Fruit fly (Drosophila melanogaster) whole organism, embryonic: ENCODE measurements around the gene CG7402.

ENCODE experiments used
- Awh ChIP-seq: fragments of 200-800 bp; sonication (Bioruptor generic); IDR thresholded peaks from 2 replicates; pipeline ENCODE4, ENCODE4 v1.3.6; 2022; ENCODE audit warnings: missing biosample characterization, missing genetic modification characterization
- B-H1 ChIP-seq: fragments of 200-800 bp; sonication (Bioruptor generic); IDR thresholded peaks from 3 replicates; pipeline ENCODE4 v1.3.6; 2022; ENCODE audit warnings: missing biosample characterization, missing genetic modification characterization
- CG12104 ChIP-seq: fragments of 200-800 bp; sonication (Bioruptor generic); optimal IDR thresholded peaks from 3 replicates; lab custom pipeline; 2016; ENCODE audit warnings: missing biosample characterization, missing genetic modification characterization
- CG13775 ChIP-seq: fragments of 200-800 bp; sonication (Bioruptor generic); optimal IDR thresholded peaks from 3 replicates; lab custom pipeline; 2017; ENCODE audit warnings: missing biosample characterization, mild to moderate bottlenecking, missing genetic modification characterization
- CG14014 ChIP-seq: fragments of 200-800 bp; sonication (Bioruptor generic); IDR thresholded peaks from 2 replicates; pipeline ENCODE4 v1.3.6; 2022; ENCODE audit warnings: missing biosample characterization, missing genetic modification characterization
- CG14667 ChIP-seq: fragments of 200-800 bp; sonication (Bioruptor generic); IDR thresholded peaks from 2 replicates; pipeline ENCODE4 v1.3.6; 2022; ENCODE audit warnings: missing biosample characterization, missing genetic modification characterization
- CG1529 ChIP-seq: fragments of 200-800 bp; sonication (Bioruptor generic); optimal IDR thresholded peaks from 3 replicates; lab custom pipeline; 2018; ENCODE audit warnings: missing biosample characterization, missing genetic modification characterization
- CG15696 ChIP-seq: fragments of 200-800 bp; sonication (Bioruptor generic); optimal IDR thresholded peaks from 2 replicates; lab custom pipeline; 2019; ENCODE audit warnings: missing biosample characterization, mild to moderate bottlenecking, missing genetic modification characterization, moderate library complexity
- CG16815 ChIP-seq: fragments of 200-800 bp; sonication (Bioruptor generic); optimal IDR thresholded peaks from 3 replicates; lab custom pipeline; 2017; ENCODE audit warnings: missing biosample characterization, mild to moderate bottlenecking, missing genetic modification characterization
- CG3163 ChIP-seq: fragments of 200-800 bp; sonication (Bioruptor generic); optimal IDR thresholded peaks from 3 replicates; lab custom pipeline; 2016; ENCODE audit warnings: missing biosample characterization, missing genetic modification characterization
- CG3281 ChIP-seq: fragments of 200-800 bp; sonication (Bioruptor generic); optimal IDR thresholded peaks from 3 replicates; lab custom pipeline; 2017; ENCODE audit warnings: missing biosample characterization, mild to moderate bottlenecking, missing genetic modification characterization
- CG34422 ChIP-seq: fragments of 200-800 bp; sonication (Bioruptor generic); IDR thresholded peaks from 3 replicates; pipeline ENCODE4 v1.3.6; 2022; ENCODE audit warnings: missing biosample characterization, missing genetic modification characterization
- CG3847 ChIP-seq: fragments of 200-800 bp; sonication (Bioruptor generic); IDR thresholded peaks from 2 replicates; pipeline ENCODE4 v1.3.6; 2022; ENCODE audit warnings: missing biosample characterization, missing genetic modification characterization
- CG42726 ChIP-seq: fragments of 200-800 bp; sonication (Bioruptor generic); IDR thresholded peaks from 2 replicates; pipeline ENCODE4 v1.3.6; 2022; ENCODE audit warnings: missing biosample characterization, missing genetic modification characterization; ENCODE audit not compliant: partially characterized antibody
- CG6791 ChIP-seq: fragments of 200-800 bp; sonication (Bioruptor generic); IDR thresholded peaks from 3 replicates; pipeline ENCODE4 v1.3.6; 2022; ENCODE audit warnings: missing biosample characterization, missing genetic modification characterization; ENCODE audit not compliant: partially characterized antibody
- CG6813 ChIP-seq: fragments of 200-800 bp; sonication (Bioruptor generic); optimal IDR thresholded peaks from 2 replicates; lab custom pipeline; 2017; ENCODE audit warnings: missing biosample characterization, missing genetic modification characterization, mild to moderate bottlenecking, moderate library complexity, missing genetic modification reagents
- CG8388 ChIP-seq: fragments of 200-800 bp; sonication (Bioruptor generic); optimal IDR thresholded peaks from 2 replicates; lab custom pipeline; 2019; ENCODE audit warnings: missing biosample characterization, mild to moderate bottlenecking, missing genetic modification characterization, moderate library complexity
- D ChIP-seq, 2 experiments: fragments of 200-800 bp in 1 of 2; fragments of >200 bp in 1 of 2; sonication (Bioruptor generic) in 1 of 2; optimal IDR thresholded peaks; 2 replicates in 1 of 2; 3 replicates in 1 of 2; lab custom pipeline; 2017; ENCODE audit warnings: mild to moderate bottlenecking in 1 of 2, missing biosample characterization in 1 of 2, missing genetic modification characterization in 1 of 2, missing genetic modification reagents in 1 of 2
- Dad ChIP-seq: fragments of 200-800 bp; sonication (Bioruptor generic); optimal IDR thresholded peaks from 3 replicates; lab custom pipeline; 2016; ENCODE audit warnings: missing biosample characterization, missing genetic modification characterization
- Dek ChIP-seq: fragments of 200-800 bp; sonication (Bioruptor generic); optimal IDR thresholded peaks from 3 replicates; lab custom pipeline; 2019; ENCODE audit warnings: missing biosample characterization, mild to moderate bottlenecking, missing genetic modification characterization, moderate library complexity
- Doc2 ChIP-seq: fragments of 200-800 bp; sonication (Bioruptor generic); IDR thresholded peaks from 2 replicates; pipeline ENCODE4 v1.3.6; 2022; ENCODE audit warnings: missing biosample characterization, missing genetic modification characterization
- Dref ChIP-seq: fragments of 200-800 bp; sonication (Bioruptor generic); IDR thresholded peaks from 2 replicates; pipeline ENCODE4 v1.3.6; 2022; ENCODE audit warnings: missing biosample characterization, missing genetic modification characterization
- Ets97D ChIP-seq: fragments of 200-800 bp; sonication (Bioruptor generic); optimal IDR thresholded peaks from 3 replicates; lab custom pipeline; 2016; ENCODE audit warnings: missing biosample characterization, missing genetic modification characterization
- Gsc ChIP-seq: fragments of 200-800 bp; sonication (Bioruptor generic); IDR thresholded peaks from 2 replicates; pipeline ENCODE4 v1.3.6; 2022; ENCODE audit warnings: missing biosample characterization, missing genetic modification characterization
- Hand ChIP-seq: fragments of 200-800 bp; sonication (Bioruptor generic); optimal IDR thresholded peaks from 2 replicates; lab custom pipeline; 2017; ENCODE audit warnings: mild to moderate bottlenecking, missing biosample characterization, missing genetic modification reagents, missing genetic modification characterization
- HmgD ChIP-seq: fragments of 200-800 bp; sonication (Bioruptor generic); optimal IDR thresholded peaks from 3 replicates; lab custom pipeline; 2016; ENCODE audit warnings: missing biosample characterization, missing genetic modification characterization
- HmgZ ChIP-seq: fragments of 200-800 bp; sonication (Bioruptor generic); optimal IDR thresholded peaks from 2 replicates; lab custom pipeline; 2018; ENCODE audit warnings: missing biosample characterization, mild to moderate bottlenecking, missing genetic modification characterization
- Hr51 ChIP-seq, 2 experiments: fragments of 200-800 bp; sonication (Bioruptor generic); optimal IDR thresholded peaks; 2 replicates in 1 of 2; 3 replicates in 1 of 2; lab custom pipeline; 2016 to 2018; ENCODE audit warnings: missing biosample characterization in 2 of 2, missing genetic modification characterization in 2 of 2, mild to moderate bottlenecking in 1 of 2, moderate library complexity in 1 of 2
- Nf-YB ChIP-seq: fragments of 200-800 bp; sonication (Bioruptor generic); optimal IDR thresholded peaks from 3 replicates; lab custom pipeline; 2019; ENCODE audit warnings: missing biosample characterization, mild to moderate bottlenecking, missing genetic modification characterization, moderate library complexity
- Optix ChIP-seq: fragments of 200-800 bp; sonication (Bioruptor generic); IDR thresholded peaks from 3 replicates; pipeline ENCODE4 v1.3.6; 2022; ENCODE audit warnings: missing biosample characterization, missing genetic modification characterization
- Pdp1 ChIP-seq, 2 experiments: fragments of 200-800 bp; sonication (Bioruptor generic); optimal IDR thresholded peaks; 3 replicates each; lab custom pipeline; 2016; ENCODE audit warnings: missing biosample characterization in 2 of 2, missing genetic modification characterization in 2 of 2, mild to moderate bottlenecking in 1 of 2, moderate library complexity in 1 of 2
- Scr ChIP-seq: fragments of 200-800 bp; sonication (Bioruptor generic); IDR thresholded peaks from 2 replicates; pipeline ENCODE4 v1.3.6; 2022; ENCODE audit warnings: missing biosample characterization, missing genetic modification characterization; ENCODE audit not compliant: partially characterized antibody
- bigmax ChIP-seq: fragments of 200-800 bp; sonication (Bioruptor generic); optimal IDR thresholded peaks from 2 replicates; lab custom pipeline; 2018; ENCODE audit warnings: missing biosample characterization, mild to moderate bottlenecking, missing genetic modification characterization
- ci ChIP-seq: fragments of 200-800 bp; sonication (Bioruptor generic); IDR thresholded peaks from 3 replicates; pipeline ENCODE4 v1.3.6; 2022; ENCODE audit warnings: missing biosample characterization, missing genetic modification characterization
- crol ChIP-seq: fragments of 200-800 bp; sonication (Bioruptor generic); IDR thresholded peaks from 2 replicates; pipeline ENCODE4 v1.3.6; 2022; ENCODE audit warnings: missing biosample characterization, missing genetic modification characterization
- dimm ChIP-seq: fragments of 200-800 bp; sonication (Bioruptor generic); IDR thresholded peaks from 2 replicates; pipeline ENCODE4 v1.3.6; 2022; ENCODE audit warnings: missing biosample characterization, missing genetic modification characterization
- fd96Cb ChIP-seq: fragments of 200-800 bp; sonication (Bioruptor generic); optimal IDR thresholded peaks from 2 replicates; lab custom pipeline; 2018; ENCODE audit warnings: missing biosample characterization, mild to moderate bottlenecking, missing genetic modification characterization, moderate library complexity
- gcm ChIP-seq: fragments of 200-800 bp; sonication (Bioruptor generic); optimal IDR thresholded peaks from 2 replicates; lab custom pipeline; 2019; ENCODE audit warnings: missing biosample characterization, mild to moderate bottlenecking, missing genetic modification characterization, moderate library complexity
- kah ChIP-seq: fragments of 200-800 bp; sonication (Bioruptor generic); optimal IDR thresholded peaks from 2 replicates; lab custom pipeline; 2018; ENCODE audit warnings: missing biosample characterization, mild to moderate bottlenecking, missing genetic modification characterization
- kay ChIP-seq: fragments of 200-800 bp; sonication (Bioruptor generic); optimal IDR thresholded peaks from 2 replicates; lab custom pipeline; 2016; ENCODE audit warnings: missing biosample characterization, missing genetic modification characterization
- lilli ChIP-seq: fragments of 200-800 bp; sonication (Bioruptor generic); optimal IDR thresholded peaks from 3 replicates; lab custom pipeline; 2016; ENCODE audit warnings: missing biosample characterization, missing genetic modification characterization
- luna ChIP-seq: fragments of 200-800 bp; sonication (Bioruptor generic); optimal IDR thresholded peaks from 2 replicates; lab custom pipeline; 2016; ENCODE audit warnings: missing biosample characterization, missing genetic modification characterization
- onecut ChIP-seq: fragments of 200-800 bp; sonication (Bioruptor generic); IDR thresholded peaks from 2 replicates; pipeline ENCODE4 v1.3.6; 2022; ENCODE audit warnings: missing biosample characterization, missing genetic modification characterization
- ranshi ChIP-seq: fragments of 200-800 bp; sonication (Bioruptor generic); IDR thresholded peaks from 2 replicates; pipeline ENCODE4 v1.3.6; 2022; ENCODE audit warnings: missing biosample characterization, missing genetic modification characterization
- repo ChIP-seq: fragments of 200-800 bp; sonication (Bioruptor generic); optimal IDR thresholded peaks from 2 replicates; lab custom pipeline; 2016; ENCODE audit warnings: missing biosample characterization, missing genetic modification characterization
- rib ChIP-seq: fragments of 200-800 bp; sonication (Bioruptor generic); IDR thresholded peaks from 2 replicates; pipeline ENCODE4 v1.3.6; 2022; ENCODE audit warnings: missing biosample characterization, missing genetic modification characterization
- sim ChIP-seq: fragments of 200-800 bp; sonication (Bioruptor generic); IDR thresholded peaks from 2 replicates; pipeline ENCODE4 v1.3.6; 2022; ENCODE audit warnings: missing biosample characterization, missing genetic modification characterization
- tup ChIP-seq: fragments of 200-800 bp; sonication (Bioruptor generic); optimal IDR thresholded peaks from 2 replicates; lab custom pipeline; 2016; ENCODE audit warnings: missing biosample characterization, mild to moderate bottlenecking, missing genetic modification characterization, moderate library complexity

CG7402 gene

dm6 chr3L:17856655-17857479, 30.6 kb upstream of the CG7402 start, which contains the start of gene CG5535 (continued):
- TF ChIP-seq CG34422 (GFP tag; lab: Robert Waterston, UW) (peak; percentile 62), CG6813 (GFP tag; lab: Kevin White, UChicago) (peak; percentile 71), crol (GFP tag; lab: Robert Waterston, UW) (peak; percentile 46), HmgD (GFP tag; lab: Kevin White, UChicago) (no peak), rib (GFP tag; lab: Robert Waterston, UW) (peak; percentile 38), B-H1 (GFP tag; lab: Robert Waterston, UW) (peak; percentile 33; the same call in 2 of the 3 replicates), luna (GFP tag; lab: Kevin White, UChicago) (no peak), kah (GFP tag; lab: Kevin White, UChicago) (no peak), CG12104 (peak; percentile 78), CG3281 (peak; percentile 80), lilli (GFP tag; lab: Kevin White, UChicago) (peak; percentile 64), Scr (no peak), Doc2 (no peak), Nf-YB (GFP tag; lab: Kevin White, UChicago) (peak; percentile 73), Dref (no peak), CG13775 (GFP tag; lab: Kevin White, UChicago) (peak; percentile 91), D (optimal IDR thresholded peaks at IDR 0.05; lab: Kevin White, UChicago) (no peak), D (GFP tag; optimal IDR thresholded peaks at IDR 0.05; lab: Kevin White, UChicago) (peak; percentile 80), CG3847 (GFP tag; lab: Robert Waterston, UW) (peak; percentile 51), CG42726 (GFP tag; lab: Robert Waterston, UW) (no peak), Hand (GFP tag; lab: Kevin White, UChicago) (peak; percentile 75), Dad (GFP tag; lab: Kevin White, UChicago) (no peak), CG16815 (peak; percentile 86), Hr51 (GFP tag; optimal IDR thresholded peaks at IDR 0.05; lab: Kevin White, UChicago) (peak in 1 of 2 experiments; percentile 82), ranshi (GFP tag; lab: Robert Waterston, UW) (peak; percentile 48), fd96Cb (peak; percentile 76), CG8388 (peak; percentile 81), Optix (peak; percentile 28; the same call in 2 of the 3 replicates), kay (GFP tag; lab: Kevin White, UChicago) (peak; percentile 37), tup (GFP tag; lab: Kevin White, UChicago) (no peak), CG1529 (GFP tag; lab: Kevin White, UChicago) (peak; percentile 68), CG6791 (GFP tag; lab: Robert Waterston, UW) (peak; percentile 52; the same call in 1 of the 3 replicates), Dek (peak; percentile 71), Pdp1 (GFP tag; optimal IDR thresholded peaks at IDR 0.05; lab: Kevin White, UChicago) (peak; percentile 45 to 80), dimm (no peak), Ets97D (GFP tag; lab: Kevin White, UChicago) (no peak), gcm (peak; percentile 68), HmgZ (tag; lab: Kevin White, UChicago) (peak; percentile 44), CG3163 (GFP tag; lab: Kevin White, UChicago) (no peak), CG15696 (tag; lab: Kevin White, UChicago) (peak; percentile 61), repo (GFP tag; lab: Kevin White, UChicago) (no peak), bigmax (GFP tag; lab: Kevin White, UChicago) (no peak), CG14014 (GFP tag; lab: Robert Waterston, UW) (peak; percentile 80), ci (peak; percentile 93), Awh (GFP tag; lab: Robert Waterston, UW) (peak; percentile 22; the same call in 1 of the 2 replicates), sim (GFP tag; lab: Robert Waterston, UW) (no peak), CG14667 (GFP tag; lab: Robert Waterston, UW) (peak; percentile 49), onecut (GFP tag; lab: Robert Waterston, UW) (peak; percentile 67), Gsc (GFP tag; lab: Robert Waterston, UW) (no peak)
